Worm (Caenorhabditis elegans): ENCODE data around the gene F56D2.2.

The F56D2.2 gene

ce11 chrIII:5624835-5625234 is 37.8 kb downstream of the F56D2.2 start, which contains the start of gene daf-4:
daf-4 (plus strand) TSS chrIII:5625135.
- TF ChIP-seq him-1 (tag; optimal IDR thresholded peaks at IDR 0.05) (no peak), W03F9.2 (tag; optimal IDR thresholded peaks at IDR 0.05) (no peak), dao-5 (tag; optimal IDR thresholded peaks at IDR 0.05) (no peak)

ce11 chrIII:5629225-5629624 is 42.2 kb downstream of the F56D2.2 start:
- TF ChIP-seq him-1 (tag; optimal IDR thresholded peaks at IDR 0.05) (no peak), W03F9.2 (tag; optimal IDR thresholded peaks at IDR 0.05) (no peak)

ce11 chrIII:5630350-5630749 is 43.3 kb downstream of the F56D2.2 start:
- TF ChIP-seq dao-5 (tag; optimal IDR thresholded peaks at IDR 0.05) (no peak), him-1 (tag; optimal IDR thresholded peaks at IDR 0.05) (no peak), W03F9.2 (tag; optimal IDR thresholded peaks at IDR 0.05) (no peak)

ce11 chrIII:5632426-5632976 is 45.4 kb downstream of the F56D2.2 start:
- TF ChIP-seq W03F9.2 (tag; optimal IDR thresholded peaks at IDR 0.05) = no peak
- no peak for TF ChIP-seq dao-5 (tag; optimal IDR thresholded peaks at IDR 0.05)
- no peak for TF ChIP-seq him-1 (tag; optimal IDR thresholded peaks at IDR 0.05)

ce11 chrIII:5634509-5634908 is 47.4 kb downstream of the F56D2.2 start:
- no peak for TF ChIP-seq dao-5 (tag; optimal IDR thresholded peaks at IDR 0.05)
- no peak for TF ChIP-seq W03F9.2 (tag; optimal IDR thresholded peaks at IDR 0.05)
- no peak for TF ChIP-seq him-1 (tag; optimal IDR thresholded peaks at IDR 0.05)

ce11 chrIII:5635179-5635578 is 48.1 kb downstream of the F56D2.2 start, which contains the start of gene ckk-1:
ckk-1 (plus strand) TSS chrIII:5635479.
- no peak for TF ChIP-seq dao-5 (tag; optimal IDR thresholded peaks at IDR 0.05)
- TF ChIP-seq him-1 (tag; optimal IDR thresholded peaks at IDR 0.05) = no peak
- no peak for TF ChIP-seq W03F9.2 (tag; optimal IDR thresholded peaks at IDR 0.05)

All from whole organism, L4/young adult.